Worm (Caenorhabditis elegans): ENCODE results near the gene cut-1.

DNA sequence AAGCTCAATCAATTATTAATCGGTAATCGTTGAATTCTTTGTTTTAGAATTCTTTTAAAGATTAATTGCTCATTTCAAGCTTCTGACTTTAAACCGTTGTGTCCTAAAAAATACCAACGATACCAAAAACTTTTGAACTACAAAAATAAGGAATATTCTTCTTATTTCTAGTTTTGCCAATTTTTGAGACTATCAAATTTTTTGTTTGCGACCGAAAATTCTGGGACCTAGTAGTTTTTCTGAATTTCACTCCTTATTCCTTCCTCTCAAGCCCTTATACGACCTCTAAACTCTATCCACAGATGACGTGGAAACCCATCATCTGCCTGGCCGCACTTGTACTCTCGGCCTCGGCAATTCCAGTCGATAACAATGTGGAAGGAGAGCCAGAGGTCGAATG is at the start of gene cut-1:
- no peak for TF ChIP-seq nhr-12 (tag; optimal IDR thresholded peaks at IDR 0.05)
- TF ChIP-seq ama-1 (optimal IDR thresholded peaks at IDR 0.05): no peak
- no peak for TF ChIP-seq nhr-11 (tag; optimal IDR thresholded peaks at IDR 0.05)
- TF ChIP-seq pha-4 (tag; optimal IDR thresholded peaks at IDR 0.05): no peak
- TF ChIP-seq ztf-11 (tag; optimal IDR thresholded peaks at IDR 0.05): no peak
- TF ChIP-seq fkh-10 (GFP tag; optimal IDR thresholded peaks at IDR 0.05): no peak
- no peak for TF ChIP-seq ZK546.5 (tag; optimal IDR thresholded peaks at IDR 0.05)
- TF ChIP-seq snpc-4 (tag; optimal IDR thresholded peaks at IDR 0.05): no peak
- no peak for TF ChIP-seq ceh-28 (tag; optimal IDR thresholded peaks at IDR 0.05)
- no peak for TF ChIP-seq ceh-9 (tag; optimal IDR thresholded peaks at IDR 0.05)
- TF ChIP-seq nhr-28 (tag; optimal IDR thresholded peaks at IDR 0.05): no peak
- no peak for TF ChIP-seq sea-2 (GFP tag; optimal IDR thresholded peaks at IDR 0.05)
- TF ChIP-seq fos-1 (tag; optimal IDR thresholded peaks at IDR 0.05): no peak
